Worm (Caenorhabditis elegans) whole organism, L2 larva: ENCODE results near the gene gldi-10.

Source experiments
- C34F6.9 ChIP-seq: fragments of 150-350 bp; optimal IDR thresholded peaks from 2 replicates; lab custom pipeline; 2014; ENCODE audit warnings: missing biosample characterization, missing genetic modification characterization
- F13H6.1 ChIP-seq: sonication (generic microtip); optimal IDR thresholded peaks from 2 replicates; lab custom pipeline; 2016; ENCODE audit warnings: missing genetic modification characterization, missing compliant biosample characterization
- R02D3.7 ChIP-seq: fragments of 150-350 bp; optimal IDR thresholded peaks from 2 replicates; lab custom pipeline; 2014; ENCODE audit warnings: missing biosample characterization, missing genetic modification characterization
- Y55F3AM.14 ChIP-seq: fragments of 200-800 bp; sonication (Bioruptor generic); optimal IDR thresholded peaks from 2 replicates; lab custom pipeline; 2018; ENCODE audit warnings: mild to moderate bottlenecking, missing genetic modification characterization, missing compliant biosample characterization
- ZK546.5 ChIP-seq: sonication (generic microtip); optimal IDR thresholded peaks from 2 replicates; lab custom pipeline; 2017; ENCODE audit warnings: missing biosample characterization, missing genetic modification characterization
- aly-2 ChIP-seq: fragments of 150-350 bp; optimal IDR thresholded peaks from 2 replicates; lab custom pipeline; 2014; ENCODE audit warnings: missing biosample characterization, missing genetic modification characterization
- ama-1 ChIP-seq: fragments of 150-350 bp; optimal IDR thresholded peaks from 2 replicates; lab custom pipeline; 2018; ENCODE audit warnings: inconsistent platforms
- blmp-1 ChIP-seq: sonication (generic microtip); optimal IDR thresholded peaks from 2 replicates; lab custom pipeline; 2017; ENCODE audit warnings: missing genetic modification characterization, mild to moderate bottlenecking, missing compliant biosample characterization, antibody characterized with exemption, moderate library complexity; ENCODE audit not compliant: insufficient read depth
- ceh-16 ChIP-seq: fragments of 150-350 bp; optimal IDR thresholded peaks from 2 replicates; lab custom pipeline; 2014; ENCODE audit warnings: missing biosample characterization, missing genetic modification characterization
- crh-2 ChIP-seq: sonication (generic microtip); optimal IDR thresholded peaks from 2 replicates; lab custom pipeline; 2017; ENCODE audit warnings: missing biosample characterization, missing genetic modification characterization
- dmd-4 ChIP-seq: sonication (generic microtip); optimal IDR thresholded peaks from 2 replicates; lab custom pipeline; 2017; ENCODE audit warnings: missing biosample characterization, missing genetic modification characterization
- egl-27 ChIP-seq: sonication (generic microtip); optimal IDR thresholded peaks from 3 replicates; lab custom pipeline; 2017; ENCODE audit warnings: missing biosample characterization, missing genetic modification reagents, missing genetic modification characterization
- elt-1 ChIP-seq: fragments of 150-350 bp; optimal IDR thresholded peaks from 2 replicates; lab custom pipeline; 2014; ENCODE audit warnings: missing biosample characterization, missing genetic modification characterization
- elt-3 ChIP-seq: sonication (generic microtip); optimal IDR thresholded peaks from 2 replicates; lab custom pipeline; 2017; ENCODE audit warnings: missing biosample characterization, missing genetic modification characterization
- fos-1 ChIP-seq: fragments of 150-350 bp; optimal IDR thresholded peaks from 2 replicates; lab custom pipeline; 2014; ENCODE audit warnings: missing biosample characterization, missing genetic modification characterization
- gmeb-1 ChIP-seq: fragments of 150-350 bp; optimal IDR thresholded peaks from 2 replicates; lab custom pipeline; 2014; ENCODE audit warnings: missing biosample characterization, missing genetic modification characterization
- lin-11 ChIP-seq: fragments of 150-350 bp; sonication (generic microtip); optimal IDR thresholded peaks from 2 replicates; lab custom pipeline; 2014; ENCODE audit warnings: missing biosample characterization, missing genetic modification characterization, inconsistent platforms, mixed read lengths
- lin-13 ChIP-seq: fragments of 150-350 bp; optimal IDR thresholded peaks from 2 replicates; lab custom pipeline; 2014; ENCODE audit warnings: missing biosample characterization, missing genetic modification reagents, missing genetic modification characterization
- lsy-2 ChIP-seq, 2 experiments: fragments of 150-350 bp in 1 of 2; sonication (generic microtip) in 1 of 2; optimal IDR thresholded peaks; 2 replicates each; lab custom pipeline; 2014 to 2017; ENCODE audit warnings: missing biosample characterization in 2 of 2, missing genetic modification characterization in 2 of 2
- mab-5 ChIP-seq: fragments of 150-350 bp; optimal IDR thresholded peaks from 2 replicates; lab custom pipeline; 2014; ENCODE audit warnings: missing biosample characterization, missing genetic modification characterization
- mbf-1 ChIP-seq: sonication (generic microtip); optimal IDR thresholded peaks from 2 replicates; lab custom pipeline; 2017; ENCODE audit warnings: missing biosample characterization, missing genetic modification characterization
- mdl-1 ChIP-seq, 2 experiments: fragments of 150-350 bp in 1 of 2; sonication (generic microtip) in 1 of 2; optimal IDR thresholded peaks; 2 replicates each; lab custom pipeline; 2017; ENCODE audit warnings: missing biosample characterization in 2 of 2, missing genetic modification characterization in 2 of 2
- nhr-10 ChIP-seq: sonication (generic microtip); optimal IDR thresholded peaks from 2 replicates; lab custom pipeline; 2017; ENCODE audit warnings: missing biosample characterization, missing genetic modification characterization
- nhr-11 ChIP-seq: fragments of 150-350 bp; optimal IDR thresholded peaks from 2 replicates; lab custom pipeline; 2014; ENCODE audit warnings: missing biosample characterization, missing genetic modification characterization
- nhr-12 ChIP-seq: fragments of 150-350 bp; optimal IDR thresholded peaks from 2 replicates; lab custom pipeline; 2014; ENCODE audit warnings: missing biosample characterization, missing genetic modification characterization
- nhr-129 ChIP-seq: fragments of 150-350 bp; optimal IDR thresholded peaks from 2 replicates; lab custom pipeline; 2014; ENCODE audit warnings: missing biosample characterization, missing genetic modification characterization
- nhr-23 ChIP-seq: fragments of 150-350 bp; optimal IDR thresholded peaks from 2 replicates; lab custom pipeline; 2014; ENCODE audit warnings: missing biosample characterization, missing genetic modification reagents, missing genetic modification characterization
- nhr-237 ChIP-seq: fragments of 150-350 bp; optimal IDR thresholded peaks from 2 replicates; lab custom pipeline; 2014; ENCODE audit warnings: missing biosample characterization, missing genetic modification characterization
- nhr-25 ChIP-seq: fragments of 150-350 bp; sonication (generic microtip); optimal IDR thresholded peaks from 3 replicates; lab custom pipeline; 2014; ENCODE audit warnings: missing biosample characterization, missing genetic modification characterization
- nhr-6 ChIP-seq: fragments of 150-350 bp; optimal IDR thresholded peaks from 2 replicates; lab custom pipeline; 2014; ENCODE audit warnings: missing biosample characterization, missing genetic modification characterization
- nhr-77 ChIP-seq: fragments of 150-350 bp; optimal IDR thresholded peaks from 2 replicates; lab custom pipeline; 2014; ENCODE audit warnings: missing biosample characterization, missing genetic modification characterization
- peb-1 ChIP-seq: fragments of 150-350 bp; optimal IDR thresholded peaks from 2 replicates; lab custom pipeline; 2014; ENCODE audit warnings: missing biosample characterization, missing genetic modification characterization
- sem-4 ChIP-seq: fragments of 150-350 bp; optimal IDR thresholded peaks from 2 replicates; lab custom pipeline; 2014; ENCODE audit warnings: missing biosample characterization, missing genetic modification reagents, missing genetic modification characterization
- skn-1 ChIP-seq: sonication (generic microtip); optimal IDR thresholded peaks from 2 replicates; lab custom pipeline; 2017; ENCODE audit warnings: missing biosample characterization, missing genetic modification characterization
- sma-3 ChIP-seq: sonication (generic microtip); optimal IDR thresholded peaks from 2 replicates; lab custom pipeline; 2016; ENCODE audit warnings: missing genetic modification reagents, missing genetic modification characterization, missing compliant biosample characterization
- sma-9 ChIP-seq, 2 experiments: fragments of 150-350 bp in 1 of 2; sonication (generic microtip) in 1 of 2; optimal IDR thresholded peaks; 2 replicates each; lab custom pipeline; 2014 to 2016; ENCODE audit warnings: missing genetic modification characterization in 2 of 2, mild to moderate bottlenecking in 1 of 2, missing biosample characterization in 1 of 2, missing compliant biosample characterization in 1 of 2, missing genetic modification reagents in 1 of 2, moderate library complexity in 1 of 2
- unc-39 ChIP-seq: fragments of 150-350 bp; optimal IDR thresholded peaks from 2 replicates; lab custom pipeline; 2014; ENCODE audit warnings: missing biosample characterization, missing genetic modification characterization
- unc-55 ChIP-seq: fragments of 150-350 bp; sonication (generic microtip); optimal IDR thresholded peaks from 3 replicates; lab custom pipeline; 2014; ENCODE audit warnings: missing biosample characterization, missing genetic modification reagents, missing genetic modification characterization
- unc-62 ChIP-seq: fragments of 150-350 bp; optimal IDR thresholded peaks from 2 replicates; lab custom pipeline; 2014; ENCODE audit warnings: missing biosample characterization, missing genetic modification reagents, missing genetic modification characterization
- zag-1 ChIP-seq: fragments of 150-350 bp; optimal IDR thresholded peaks from 2 replicates; lab custom pipeline; 2014; ENCODE audit warnings: missing biosample characterization, missing genetic modification characterization
- ztf-1 ChIP-seq: fragments of 200-800 bp; sonication (Bioruptor generic); conservative IDR thresholded peaks from 2 replicates; pipeline ENCODE4 v1.3.6; 2022; ENCODE audit warnings: missing genetic modification characterization, missing compliant biosample characterization
- ztf-11 ChIP-seq: sonication (generic microtip); optimal IDR thresholded peaks from 2 replicates; lab custom pipeline; 2017; ENCODE audit warnings: missing biosample characterization, missing genetic modification characterization
- ztf-4 ChIP-seq: fragments of 150-350 bp; optimal IDR thresholded peaks from 2 replicates; lab custom pipeline; 2014; ENCODE audit warnings: missing biosample characterization, missing genetic modification characterization

gldi-10 gene

ce11 chrIV:9090538-9091195 lies 8.4 kb upstream of the gldi-10 start:
- TF ChIP-seq lin-13 (GFP tag; lab: Kevin White, UChicago) (no peak), nhr-6 (tag; lab: Kevin White, UChicago) (peak; percentile 18), crh-2 (tag; lab: Kevin White, UChicago) (no peak), elt-1 (tag; lab: Kevin White, UChicago) (no peak), R02D3.7 (tag; lab: Kevin White, UChicago) (no peak), nhr-77 (tag; lab: Kevin White, UChicago) (no peak), fos-1 (tag; lab: Kevin White, UChicago) (no peak), ZK546.5 (tag; lab: Kevin White, UChicago) (no peak), lin-11 (no peak), mdl-1 (tag; optimal IDR thresholded peaks at IDR 0.05; lab: Kevin White, UChicago) (no peak), aly-2 (tag; lab: Kevin White, UChicago) (no peak), mbf-1 (tag; lab: Kevin White, UChicago) (no peak), gmeb-1 (tag; lab: Kevin White, UChicago) (no peak), nhr-25 (tag; lab: Kevin White, UChicago) (peak; percentile 75), F13H6.1 (tag; lab: Kevin White, UChicago) (peak; percentile 26), nhr-237 (tag; lab: Kevin White, UChicago) (no peak), ceh-16 (tag; lab: Kevin White, UChicago) (peak; percentile 25), sma-3 (GFP tag; lab: Kevin White, UChicago) (peak; percentile 24), skn-1 (no peak), lsy-2 (tag; optimal IDR thresholded peaks at IDR 0.05; lab: Kevin White, UChicago) (no peak), peb-1 (tag; lab: Kevin White, UChicago) (no peak), nhr-12 (tag; lab: Kevin White, UChicago) (no peak), ztf-4 (tag; lab: Kevin White, UChicago) (no peak), egl-27 (no peak), nhr-23 (tag; lab: Kevin White, UChicago) (no peak), ztf-11 (tag; lab: Kevin White, UChicago) (no peak), dmd-4 (tag; lab: Kevin White, UChicago) (no peak), ama-1 (lab: Kevin White, UChicago) (no peak), elt-3 (tag; lab: Kevin White, UChicago) (no peak), sma-9 (GFP tag; optimal IDR thresholded peaks at IDR 0.05; lab: Kevin White, UChicago) (no peak), sma-9 (tag; optimal IDR thresholded peaks at IDR 0.05; lab: Kevin White, UChicago) (no peak), unc-62 (GFP tag; lab: Kevin White, UChicago) (no peak), nhr-10 (tag; lab: Kevin White, UChicago) (no peak), unc-39 (tag; lab: Kevin White, UChicago) (no peak), unc-55 (no peak), blmp-1 (tag; lab: Kevin White, UChicago) (no peak), nhr-11 (tag; lab: Kevin White, UChicago) (no peak), mab-5 (tag; lab: Kevin White, UChicago) (no peak), nhr-129 (tag; lab: Kevin White, UChicago) (peak; percentile 51), Y55F3AM.14 (GFP tag; lab: Kevin White, UChicago) (no peak), ztf-1 (GFP tag; lab: Robert Waterston, UW) (no peak)

DNA sequence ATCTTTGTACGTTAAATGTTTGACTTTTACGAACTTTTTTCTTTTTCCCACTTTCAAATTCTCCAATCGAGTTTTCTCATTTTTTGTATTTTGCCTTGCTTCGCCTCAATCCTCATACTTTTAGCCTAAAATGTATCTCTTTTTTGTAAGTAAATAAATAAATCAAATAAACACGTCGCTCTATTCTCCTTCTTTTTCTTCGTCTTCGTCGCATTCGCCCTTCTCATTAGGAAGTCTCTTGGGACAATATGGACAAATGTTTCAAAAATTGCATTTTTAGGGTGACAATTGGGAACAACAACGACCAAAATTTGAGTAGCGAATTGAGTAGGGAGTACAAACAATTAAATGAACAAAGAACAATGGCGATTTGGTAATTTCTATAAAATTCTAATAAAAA lies 7.0 kb upstream of the gldi-10 start:
- peak; percentile 36 for TF ChIP-seq zag-1 (tag; lab: Kevin White, UChicago)
- TF ChIP-seq unc-39 (tag; lab: Kevin White, UChicago), result no peak
- TF ChIP-seq lsy-2 (tag; optimal IDR thresholded peaks at IDR 0.05; lab: Kevin White, UChicago), result peak in 1 of 2 experiments; percentile 31
- TF ChIP-seq skn-1, result no peak
- TF ChIP-seq crh-2 (tag; lab: Kevin White, UChicago), result peak; percentile 24
- TF ChIP-seq egl-27, result no peak
- TF ChIP-seq C34F6.9 (tag; lab: Kevin White, UChicago), result peak; percentile 42
- no peak for TF ChIP-seq ztf-4 (tag; lab: Kevin White, UChicago)
- TF ChIP-seq sem-4 (tag; lab: Kevin White, UChicago), result peak; percentile 55
- TF ChIP-seq F13H6.1 (tag; lab: Kevin White, UChicago), result peak; percentile 22
